Worm (Caenorhabditis elegans) whole organism, young adult: Measurements from ENCODE around the gene tric-1B.1.
A peak's percentile ranks its signal among the peaks of the same experiment; 100 is the strongest.

ENCODE experiments used
- B0336.3 ChIP-seq: fragments of 200-800 bp; sonication (Bioruptor generic); IDR thresholded peaks from 2 replicates; pipeline ENCODE4 v1.3.6; 2022; ENCODE audit warnings: missing genetic modification characterization, missing compliant biosample characterization
- F57C9.4 ChIP-seq: sonication (generic microtip); optimal IDR thresholded peaks from 2 replicates; lab custom pipeline; 2017; ENCODE audit warnings: mild to moderate bottlenecking, missing genetic modification characterization, missing compliant biosample characterization
- K12H6.12 ChIP-seq: fragments of 200-800 bp; sonication (Bioruptor generic); optimal IDR thresholded peaks from 2 replicates; lab custom pipeline; 2018; ENCODE audit warnings: mild to moderate bottlenecking, missing genetic modification characterization, missing compliant biosample characterization
- Y95B8A.8 ChIP-seq: fragments of 200-800 bp; sonication (Bioruptor generic); IDR thresholded peaks from 2 replicates; pipeline ENCODE4 v1.3.6; 2022; ENCODE audit warnings: missing genetic modification reagents, missing genetic modification characterization, missing compliant biosample characterization
- akir-1 ChIP-seq: fragments of 200-800 bp; sonication (Bioruptor generic); optimal IDR thresholded peaks from 2 replicates; lab custom pipeline; 2018; ENCODE audit warnings: mild to moderate bottlenecking, missing genetic modification characterization, moderate library complexity, missing compliant biosample characterization
- aptf-2 ChIP-seq: fragments of 200-800 bp; sonication (Bioruptor generic); conservative IDR thresholded peaks from 2 replicates; pipeline ENCODE4 v1.3.6; 2022; ENCODE audit warnings: missing genetic modification reagents, missing genetic modification characterization, missing compliant biosample characterization
- aptf-3 ChIP-seq: fragments of 200-800 bp; sonication (Bioruptor generic); IDR thresholded peaks from 2 replicates; pipeline ENCODE4 v1.3.6; 2022; ENCODE audit warnings: missing genetic modification characterization, missing compliant biosample characterization
- attf-3 ChIP-seq: fragments of 200-800 bp; sonication (Bioruptor generic); conservative IDR thresholded peaks from 2 replicates; pipeline ENCODE4 v1.3.6; 2022; ENCODE audit warnings: missing genetic modification reagents, missing genetic modification characterization, missing compliant biosample characterization
- attf-5 ChIP-seq: fragments of 200-800 bp; sonication (Bioruptor generic); optimal IDR thresholded peaks from 2 replicates; lab custom pipeline; 2018; ENCODE audit warnings: mild to moderate bottlenecking, missing genetic modification characterization, missing compliant biosample characterization
- bed-1 ChIP-seq: fragments of 200-800 bp; sonication (Bioruptor generic); IDR thresholded peaks from 2 replicates; pipeline ENCODE4 v1.3.6; 2022; ENCODE audit warnings: missing genetic modification reagents, missing genetic modification characterization, missing compliant biosample characterization
- bed-2 ChIP-seq: fragments of 200-800 bp; sonication (Bioruptor generic); IDR thresholded peaks from 2 replicates; pipeline ENCODE4 v1.3.6; 2022; ENCODE audit warnings: missing genetic modification reagents, missing genetic modification characterization, missing compliant biosample characterization
- cebp-1 ChIP-seq, 2 experiments: fragments of 200-800 bp in 1 of 2; sonication (Bioruptor generic) in 1 of 2; sonication (generic microtip) in 1 of 2; IDR thresholded peaks in 1 of 2; optimal IDR thresholded peaks in 1 of 2; 2 replicates each; pipeline versions ENCODE4 v1.3.6 to Lab custom; 2017 to 2022; ENCODE audit warnings: missing compliant biosample characterization in 2 of 2, missing genetic modification characterization in 2 of 2, mild to moderate bottlenecking in 1 of 2, missing genetic modification reagents in 1 of 2, moderate library complexity in 1 of 2
- ceh-58 ChIP-seq: fragments of 200-800 bp; sonication (Bioruptor generic); IDR thresholded peaks from 2 replicates; pipeline ENCODE4 v1.3.6; 2022; ENCODE audit warnings: missing genetic modification characterization, missing compliant biosample characterization
- ceh-79 ChIP-seq: sonication (generic microtip); optimal IDR thresholded peaks from 2 replicates; lab custom pipeline; 2017; ENCODE audit warnings: mild to moderate bottlenecking, missing genetic modification characterization, missing compliant biosample characterization
- chd-7 ChIP-seq: sonication (generic microtip); optimal IDR thresholded peaks from 2 replicates; lab custom pipeline; 2016; ENCODE audit warnings: mild to moderate bottlenecking, missing genetic modification characterization, moderate library complexity, missing compliant biosample characterization
- dox-1 ChIP-seq: fragments of 200-800 bp; sonication (Bioruptor generic); IDR thresholded peaks from 2 replicates; pipeline ENCODE4 v1.3.6; 2022; ENCODE audit warnings: missing genetic modification reagents, missing genetic modification characterization, missing compliant biosample characterization
- dpff-1 ChIP-seq: sonication (generic microtip); optimal IDR thresholded peaks from 2 replicates; lab custom pipeline; 2017; ENCODE audit warnings: mild to moderate bottlenecking, missing genetic modification characterization, missing compliant biosample characterization
- egl-44 ChIP-seq: fragments of 200-800 bp; sonication (Bioruptor generic); IDR thresholded peaks from 2 replicates; pipeline ENCODE4 v1.3.6; 2022; ENCODE audit warnings: missing genetic modification reagents, missing genetic modification characterization, missing compliant biosample characterization
- egrh-3 ChIP-seq: fragments of 200-800 bp; sonication (Bioruptor generic); IDR thresholded peaks from 2 replicates; pipeline ENCODE4 v1.3.6; 2022; ENCODE audit warnings: missing genetic modification reagents, missing genetic modification characterization, missing compliant biosample characterization
- ekl-4 ChIP-seq: fragments of 200-800 bp; sonication (Bioruptor generic); IDR thresholded peaks from 2 replicates; pipeline ENCODE4 v1.3.6; 2022; ENCODE audit warnings: missing genetic modification reagents, missing genetic modification characterization, missing compliant biosample characterization
- ets-4 ChIP-seq: fragments of 200-800 bp; sonication (Bioruptor generic); optimal IDR thresholded peaks from 2 replicates; lab custom pipeline; 2018; ENCODE audit warnings: mild to moderate bottlenecking, missing genetic modification characterization, missing compliant biosample characterization
- fkh-3 ChIP-seq: sonication (generic microtip); optimal IDR thresholded peaks from 2 replicates; lab custom pipeline; 2016; ENCODE audit warnings: mild to moderate bottlenecking, missing genetic modification characterization, missing compliant biosample characterization
- lin-26 ChIP-seq: fragments of 200-800 bp; sonication (Bioruptor generic); IDR thresholded peaks from 2 replicates; pipeline ENCODE4 v1.3.6; 2022; ENCODE audit warnings: missing genetic modification reagents, missing genetic modification characterization, missing compliant biosample characterization
- lin-40 ChIP-seq: sonication (generic microtip); optimal IDR thresholded peaks from 2 replicates; lab custom pipeline; 2016; ENCODE audit warnings: missing genetic modification characterization, mild to moderate bottlenecking, missing compliant biosample characterization, missing genotype, missing genetic modification reagents
- lir-1 ChIP-seq: fragments of 200-800 bp; sonication (Bioruptor generic); conservative IDR thresholded peaks from 2 replicates; pipeline ENCODE4 v1.3.6; 2022; ENCODE audit warnings: missing genetic modification reagents, missing genetic modification characterization, missing compliant biosample characterization
- madf-6 ChIP-seq: fragments of 200-800 bp; sonication (Bioruptor generic); IDR thresholded peaks from 2 replicates; pipeline ENCODE4 v1.3.6; 2022; ENCODE audit warnings: missing genetic modification reagents, missing genetic modification characterization, missing compliant biosample characterization
- mcd-1 ChIP-seq: fragments of 200-800 bp; sonication (Bioruptor generic); IDR thresholded peaks from 2 replicates; pipeline ENCODE4 v1.3.6; 2022; ENCODE audit warnings: missing genetic modification reagents, missing genetic modification characterization, missing compliant biosample characterization
- mel-28 ChIP-seq: sonication (generic microtip); optimal IDR thresholded peaks from 2 replicates; lab custom pipeline; 2016; ENCODE audit warnings: borderline replicate concordance, mild to moderate bottlenecking, missing genetic modification characterization, missing compliant biosample characterization
- mes-4 ChIP-seq: sonication (generic microtip); optimal IDR thresholded peaks from 2 replicates; lab custom pipeline; 2016; ENCODE audit warnings: missing genotype, missing genetic modification characterization, missing compliant biosample characterization
- nfya-1 ChIP-seq: sonication (generic microtip); optimal IDR thresholded peaks from 2 replicates; lab custom pipeline; 2017; ENCODE audit warnings: antibody characterized with exemption, missing compliant biosample characterization, missing genetic modification characterization, borderline replicate concordance; ENCODE audit not compliant: insufficient read depth
- nfya-2 ChIP-seq: fragments of 200-800 bp; sonication (Bioruptor generic); IDR thresholded peaks from 2 replicates; pipeline ENCODE4 v1.3.6; 2022; ENCODE audit warnings: missing genetic modification reagents, missing genetic modification characterization, missing compliant biosample characterization
- nhr-179 ChIP-seq: sonication (generic microtip); optimal IDR thresholded peaks from 2 replicates; lab custom pipeline; 2016; ENCODE audit warnings: mild to moderate bottlenecking, missing genetic modification characterization, missing compliant biosample characterization
- repo-1 ChIP-seq: sonication (generic microtip); optimal IDR thresholded peaks from 2 replicates; lab custom pipeline; 2017; ENCODE audit warnings: mild to moderate bottlenecking, missing genetic modification characterization, missing compliant biosample characterization
- rpc-1 ChIP-seq, 2 experiments: fragments of 150-350 bp in 1 of 2; sonication (generic microtip) in 1 of 2; optimal IDR thresholded peaks; 2 replicates each; lab custom pipeline; 2014 to 2018; ENCODE audit warnings: missing biosample characterization in 1 of 2, missing genetic modification characterization in 1 of 2, missing genetic modification reagents in 1 of 2, missing genotype in 1 of 2
- snpc-1.3 ChIP-seq: sonication (generic microtip); optimal IDR thresholded peaks from 2 replicates; lab custom pipeline; 2017; ENCODE audit warnings: missing genetic modification characterization, mild to moderate bottlenecking, missing compliant biosample characterization, antibody characterized with exemption, moderate library complexity, missing genotype, missing genetic modification reagents; ENCODE audit not compliant: insufficient read depth
- somi-1 ChIP-seq: fragments of 200-800 bp; sonication (Bioruptor generic); optimal IDR thresholded peaks from 2 replicates; lab custom pipeline; 2018; ENCODE audit warnings: mild to moderate bottlenecking, missing genetic modification characterization, missing compliant biosample characterization
- unc-130 ChIP-seq: sonication (generic microtip); optimal IDR thresholded peaks from 2 replicates; lab custom pipeline; 2016; ENCODE audit warnings: missing genetic modification reagents, missing genetic modification characterization, missing compliant biosample characterization
- zfh-2 ChIP-seq: fragments of 200-800 bp; sonication (Bioruptor generic); conservative IDR thresholded peaks from 2 replicates; pipeline ENCODE4 v1.3.6; 2022; ENCODE audit warnings: missing genetic modification reagents, missing genetic modification characterization, missing compliant biosample characterization
- zim-3 ChIP-seq: sonication (generic microtip); optimal IDR thresholded peaks from 2 replicates; lab custom pipeline; 2017; ENCODE audit warnings: mild to moderate bottlenecking, missing genetic modification characterization, moderate library complexity, missing compliant biosample characterization
- ztf-26 ChIP-seq: sonication (generic microtip); optimal IDR thresholded peaks from 2 replicates; lab custom pipeline; 2017; ENCODE audit warnings: missing genetic modification characterization, missing compliant biosample characterization
- ztf-3 ChIP-seq: fragments of 200-800 bp; sonication (Bioruptor generic); optimal IDR thresholded peaks from 2 replicates; lab custom pipeline; 2018; ENCODE audit warnings: mild to moderate bottlenecking, missing genetic modification characterization, missing compliant biosample characterization

Gene tric-1B.1

DNA sequence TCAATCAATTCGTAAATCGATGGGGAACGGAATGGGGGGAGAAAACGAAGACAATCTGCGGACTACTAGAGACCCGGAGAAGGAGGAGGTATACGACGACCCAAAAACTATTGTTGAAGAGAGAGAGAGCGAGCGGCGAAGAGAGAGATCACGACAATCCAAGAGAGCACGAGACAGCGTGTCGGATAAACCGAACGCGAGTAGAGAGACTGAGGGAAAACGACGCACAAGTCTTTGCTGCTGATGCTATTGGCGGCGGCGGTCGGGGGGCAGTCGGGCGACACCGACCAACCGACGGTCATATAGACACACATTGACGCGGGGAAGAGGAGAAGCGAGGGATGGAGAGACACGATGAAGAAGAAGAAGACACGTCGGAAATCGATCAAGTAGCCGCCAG lies 43.5 kb downstream of the tric-1B.1 start (continued):
- no peak for TF ChIP-seq rpc-1 (optimal IDR thresholded peaks at IDR 0.05; lab: Kevin White, UChicago)
- TF ChIP-seq rpc-1 (tag; optimal IDR thresholded peaks at IDR 0.05; lab: Kevin White, UChicago), result no peak
- TF ChIP-seq attf-5 (GFP tag; lab: Kevin White, UChicago), result peak; percentile 63
- TF ChIP-seq attf-3 (GFP tag; lab: Robert Waterston, UW), result no peak
- TF ChIP-seq nhr-179 (tag; lab: Kevin White, UChicago), result no peak
- peak; percentile 53 for TF ChIP-seq ztf-26 (tag; lab: Kevin White, UChicago)
- TF ChIP-seq somi-1 (GFP tag; lab: Kevin White, UChicago), result no peak
- TF ChIP-seq lin-40 (tag; lab: Kevin White, UChicago), result peak; percentile 73
- TF ChIP-seq B0336.3 (GFP tag; lab: Robert Waterston, UW), result peak; percentile 31; the same call in 1 of the 2 replicates
- TF ChIP-seq cebp-1 (GFP tag; IDR thresholded peaks at IDR 0.05; lab: Robert Waterston, UW), result no peak
- peak; percentile 76 for TF ChIP-seq cebp-1 (tag; optimal IDR thresholded peaks at IDR 0.05; lab: Kevin White, UChicago)

DNA sequence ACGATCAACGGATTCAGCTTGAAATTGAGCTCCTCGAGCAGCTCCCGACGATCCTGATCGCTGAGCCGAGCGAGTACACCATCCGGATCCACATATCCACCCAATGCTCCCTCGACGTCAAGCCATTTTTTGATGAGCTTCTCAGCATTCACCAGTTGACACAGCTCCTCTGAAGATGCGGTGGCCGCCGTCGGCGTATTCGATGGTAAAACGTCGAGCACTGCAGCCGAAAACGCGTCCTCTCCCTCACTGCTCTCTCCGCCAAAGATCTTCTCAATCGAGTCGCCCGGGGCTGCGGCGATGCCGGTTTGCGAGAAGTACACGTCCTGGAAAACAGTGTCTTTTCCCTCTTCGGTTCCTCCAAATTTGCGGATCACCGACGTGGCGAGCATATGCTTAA lies 51.5 kb downstream of the tric-1B.1 start:
- TF ChIP-seq mcd-1 (GFP tag; lab: Robert Waterston, UW) (no peak), zim-3 (tag; lab: Kevin White, UChicago) (no peak), egl-44 (GFP tag; lab: Robert Waterston, UW) (0 out of 2 replicates have a peak, but pooled peaks have one; percentile 18), zfh-2 (GFP tag; lab: Robert Waterston, UW) (peak; percentile 83), egrh-3 (GFP tag; lab: Robert Waterston, UW) (peak; percentile 40; the same call in 1 of the 2 replicates), akir-1 (no peak)

DNA sequence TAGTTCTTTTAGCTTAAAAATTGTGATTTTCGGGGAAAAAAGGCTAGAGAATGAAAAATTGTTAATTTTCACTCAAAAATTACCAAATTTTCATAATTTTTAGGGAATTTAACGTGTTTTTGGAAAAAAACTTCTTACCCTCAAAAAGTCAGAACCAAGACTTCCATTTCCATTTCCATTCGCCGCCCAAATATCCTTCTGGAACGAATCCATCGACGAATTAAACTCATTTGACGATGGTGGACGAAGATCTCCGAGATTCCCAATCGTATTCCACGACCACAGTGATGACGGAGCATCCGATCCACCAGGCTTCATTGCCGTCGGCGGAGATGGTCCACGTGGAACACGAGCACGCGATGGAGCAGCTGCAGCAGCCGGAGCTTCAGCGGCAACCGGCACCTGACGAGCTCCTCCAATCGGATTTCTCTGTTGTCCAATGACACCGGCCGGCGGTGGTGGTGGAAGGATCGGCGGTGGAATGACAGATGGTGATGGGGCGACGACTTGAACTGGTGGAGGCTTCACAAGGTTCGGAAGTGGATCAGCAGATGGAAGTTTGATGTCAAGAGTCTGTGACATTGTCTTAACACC lies 54.3 kb downstream of the tric-1B.1 start:
- TF ChIP-seq bed-1 (GFP tag; lab: Robert Waterston, UW), result no peak
- no peak for TF ChIP-seq dpff-1 (tag; lab: Kevin White, UChicago)
- no peak for TF ChIP-seq nfya-1 (tag; lab: Kevin White, UChicago)
- TF ChIP-seq mel-28 (tag; lab: Kevin White, UChicago), result no peak
- no peak for TF ChIP-seq mes-4 (tag; lab: Kevin White, UChicago)
- no peak for TF ChIP-seq K12H6.12 (tag; lab: Kevin White, UChicago)
- no peak for TF ChIP-seq bed-2 (GFP tag; lab: Robert Waterston, UW)
- TF ChIP-seq ekl-4 (GFP tag; lab: Robert Waterston, UW), result peak; percentile 34; the same call in 1 of the 2 replicates
- TF ChIP-seq somi-1 (GFP tag; lab: Kevin White, UChicago), result no peak
- no peak for TF ChIP-seq ztf-3 (GFP tag; lab: Kevin White, UChicago)
- peak; percentile 32 for TF ChIP-seq chd-7 (tag; lab: Kevin White, UChicago)
- no peak for TF ChIP-seq lir-1 (GFP tag; lab: Robert Waterston, UW)
- TF ChIP-seq ceh-79 (tag; lab: Kevin White, UChicago), result no peak
- TF ChIP-seq zfh-2 (GFP tag; lab: Robert Waterston, UW), result peak; percentile 92
- TF ChIP-seq ceh-58 (GFP tag; lab: Robert Waterston, UW), result no peak
- no peak for TF ChIP-seq aptf-3 (GFP tag; lab: Robert Waterston, UW)
- no peak for TF ChIP-seq akir-1
- TF ChIP-seq snpc-1.3 (tag; lab: Kevin White, UChicago), result no peak
- peak; percentile 37; the same call in 1 of the 2 replicates for TF ChIP-seq dox-1
- no peak for TF ChIP-seq F57C9.4 (tag; lab: Kevin White, UChicago)
- TF ChIP-seq Y95B8A.8, result no peak
- no peak for TF ChIP-seq fkh-3 (tag; lab: Kevin White, UChicago)
- no peak for TF ChIP-seq nfya-2 (GFP tag; lab: Robert Waterston, UW)
- TF ChIP-seq ets-4, result no peak
- peak; percentile 79; the same call in 1 of the 2 replicates for TF ChIP-seq egrh-3 (GFP tag; lab: Robert Waterston, UW)
- TF ChIP-seq repo-1, result peak; percentile 12
- 0 out of 2 replicates have a peak, but pooled peaks have one; percentile 35 for TF ChIP-seq B0336.3 (GFP tag; lab: Robert Waterston, UW)
- no peak for TF ChIP-seq ztf-26 (tag; lab: Kevin White, UChicago)
- 0 out of 2 replicates have a peak, but pooled peaks have one; percentile 31 for TF ChIP-seq lin-26
- no peak for TF ChIP-seq madf-6 (GFP tag; lab: Robert Waterston, UW)
- TF ChIP-seq unc-130 (GFP tag; lab: Kevin White, UChicago), result no peak
- TF ChIP-seq aptf-2, result no peak
- TF ChIP-seq, all 124 proteins: peak for 8
